Worm (Caenorhabditis elegans): Measurements from ENCODE around the gene F21C10.1.

Gene F21C10.1

DNA sequence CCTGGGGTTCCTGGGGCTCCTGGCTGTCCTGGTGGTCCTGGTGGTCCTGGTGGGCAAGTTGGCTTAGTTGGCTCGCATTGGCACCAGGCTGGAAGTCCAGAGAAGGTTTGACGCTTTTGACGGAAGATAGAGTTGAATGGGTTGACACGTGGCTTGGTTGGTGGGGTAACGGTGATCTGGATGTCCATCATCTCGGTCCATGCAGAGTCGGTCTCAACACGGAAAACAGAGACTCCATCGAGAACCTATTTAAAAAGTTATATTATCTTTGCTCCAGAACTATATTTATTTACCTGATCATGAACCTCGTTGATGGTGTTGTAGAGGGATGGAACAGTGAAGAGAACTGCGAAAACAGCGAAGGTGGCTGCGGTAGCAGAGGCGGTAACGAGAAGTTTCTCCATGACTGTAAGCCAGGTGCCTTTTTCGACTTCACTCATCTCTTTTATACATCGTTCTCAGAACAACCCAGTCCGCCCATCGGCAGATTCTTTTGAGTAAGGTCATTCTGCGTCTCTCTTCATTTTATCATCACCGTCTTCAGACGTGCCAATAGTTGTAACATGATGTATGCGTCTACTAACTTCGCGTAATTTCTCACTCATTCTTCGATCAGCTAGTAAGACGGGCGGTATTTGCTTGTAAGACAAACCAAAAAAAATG, 28.2 kb downstream of the F21C10.1 start, which contains the start of gene col-144:
Gene col-144 (minus strand): TSS at position 419 of the 663 bp plus-strand sequence.
- TF ChIP-seq F13H6.1 (tag; optimal IDR thresholded peaks at IDR 0.05), result no peak

DNA sequence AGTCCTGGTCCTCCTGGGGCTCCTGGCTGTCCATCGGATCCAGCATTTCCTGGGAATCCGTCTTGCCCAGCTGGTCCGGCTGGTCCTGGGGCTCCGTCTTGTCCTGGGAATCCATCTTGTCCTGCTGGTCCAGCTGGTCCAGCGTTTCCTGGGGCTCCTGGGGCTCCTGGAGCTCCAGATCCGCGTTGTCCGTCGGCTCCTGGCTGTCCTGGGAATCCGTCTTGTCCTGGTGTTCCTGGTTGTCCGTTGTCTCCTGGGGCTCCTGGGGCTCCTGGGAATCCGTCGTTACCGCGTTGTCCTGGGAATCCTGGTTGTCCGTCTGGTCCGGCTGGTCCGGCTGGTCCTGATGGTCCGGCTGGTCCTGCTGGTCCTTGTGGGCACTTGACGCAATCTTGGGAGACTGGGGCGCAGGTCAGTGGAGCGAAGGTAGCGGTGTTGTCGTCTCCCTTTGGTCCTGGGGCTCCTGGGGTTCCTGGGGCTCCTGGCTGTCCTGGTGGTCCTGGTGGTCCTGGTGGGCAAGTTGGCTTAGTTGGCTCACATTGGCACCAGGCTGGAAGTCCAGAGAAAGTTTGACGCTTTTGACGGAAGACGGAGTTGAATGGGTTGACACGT, 30.1 kb downstream of the F21C10.1 start:
- TF ChIP-seq gmeb-2 (tag; optimal IDR thresholded peaks at IDR 0.05) (no peak), pag-3 (tag; optimal IDR thresholded peaks at IDR 0.05; ENCODE audit: borderline replicate concordance) (no peak), fax-1 (tag; optimal IDR thresholded peaks at IDR 0.05) (no peak), hlh-8 (tag; optimal IDR thresholded peaks at IDR 0.05) (no peak), ceh-45 (GFP tag; IDR thresholded peaks at IDR 0.05) (no peak), unc-55 (GFP tag; optimal IDR thresholded peaks at IDR 0.05) (no peak), T23F11.4 (GFP tag; optimal IDR thresholded peaks at IDR 0.05) (no peak), ceh-34 (tag; optimal IDR thresholded peaks at IDR 0.05) (no peak), pha-2 (tag; optimal IDR thresholded peaks at IDR 0.05) (no peak)

DNA sequence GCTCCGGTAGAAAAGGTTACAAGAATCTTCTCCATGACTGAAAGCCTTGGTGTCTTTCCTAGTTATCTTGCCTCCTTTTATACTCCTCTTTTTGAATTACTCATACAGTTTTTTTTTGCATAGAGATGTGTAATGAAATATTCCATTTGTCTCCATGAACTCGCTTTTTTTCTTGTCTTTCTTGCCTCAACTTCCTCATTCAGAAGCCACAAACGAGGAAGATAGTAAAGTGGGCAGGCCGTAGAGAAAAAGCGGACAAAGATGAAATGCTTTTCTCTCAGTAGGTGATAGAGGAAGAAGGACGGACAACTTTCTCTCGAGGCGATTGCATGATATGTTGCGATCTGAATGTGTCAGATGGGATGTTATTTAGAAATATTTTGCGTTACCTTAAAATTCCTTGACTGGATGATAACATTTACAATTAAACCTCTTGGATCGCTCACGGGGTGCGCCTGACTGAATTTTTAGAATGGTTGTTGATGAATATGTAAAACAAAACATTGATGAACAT, 30.9 kb downstream of the F21C10.1 start, which contains the start of gene col-145:
Gene col-145 (minus strand): TSS at position 51 of the 514 bp plus-strand sequence.
- TF ChIP-seq unc-86 (tag; optimal IDR thresholded peaks at IDR 0.05), result no peak
- TF ChIP-seq F13H6.1 (tag; optimal IDR thresholded peaks at IDR 0.05), result no peak
- TF ChIP-seq zip-5 (tag; optimal IDR thresholded peaks at IDR 0.05), result no peak
- no peak for TF ChIP-seq C08G9.2 (tag; optimal IDR thresholded peaks at IDR 0.05)
- TF ChIP-seq fax-1 (tag; optimal IDR thresholded peaks at IDR 0.05), result no peak
- no peak for TF ChIP-seq ref-2 (tag; optimal IDR thresholded peaks at IDR 0.05)
- no peak for TF ChIP-seq Y22D7AL.16 (tag; optimal IDR thresholded peaks at IDR 0.05)
- TF ChIP-seq pros-1 (tag; optimal IDR thresholded peaks at IDR 0.05), result no peak
- no peak for TF ChIP-seq ceh-48 (tag; optimal IDR thresholded peaks at IDR 0.05)
- TF ChIP-seq dmd-4 (tag; optimal IDR thresholded peaks at IDR 0.05; ENCODE audit: borderline replicate concordance), result no peak
- TF ChIP-seq pha-4 (tag; optimal IDR thresholded peaks at IDR 0.05), result no peak
- TF ChIP-seq mec-3 (tag; optimal IDR thresholded peaks at IDR 0.05; ENCODE audit: borderline replicate concordance), result no peak
- no peak for TF ChIP-seq npax-4 (tag; optimal IDR thresholded peaks at IDR 0.05)
- TF ChIP-seq unc-55 (GFP tag; optimal IDR thresholded peaks at IDR 0.05), result no peak
- TF ChIP-seq sox-2 (GFP tag; IDR thresholded peaks at IDR 0.05), result no peak
- TF ChIP-seq nfya-1 (tag; optimal IDR thresholded peaks at IDR 0.05), result no peak
- no peak for TF ChIP-seq ceh-34 (tag; optimal IDR thresholded peaks at IDR 0.05)
- TF ChIP-seq ceh-22 (tag; optimal IDR thresholded peaks at IDR 0.05), result no peak
- no peak for TF ChIP-seq hlh-30 (tag; optimal IDR thresholded peaks at IDR 0.05; ENCODE audit: insufficient read depth)

DNA sequence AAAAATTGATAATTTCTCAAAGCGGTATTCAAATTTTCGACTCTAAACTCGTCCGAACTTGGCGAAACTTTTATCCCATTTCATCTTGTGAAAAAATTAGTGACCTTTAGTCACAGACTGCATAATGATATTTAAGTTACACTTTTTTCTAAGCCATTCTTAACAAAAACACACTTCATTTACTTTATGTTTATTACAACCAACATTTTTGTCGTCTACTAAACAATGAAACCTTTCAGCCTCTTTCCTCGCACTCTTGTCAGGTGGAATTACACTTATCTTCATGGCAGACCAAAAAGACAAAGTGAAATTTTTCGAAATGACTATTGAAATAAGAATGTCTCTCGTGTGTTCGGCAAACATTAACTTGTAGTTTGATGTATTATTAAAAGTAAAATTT, 31.8 kb downstream of the F21C10.1 start:
- TF ChIP-seq dmd-4 (tag; optimal IDR thresholded peaks at IDR 0.05; ENCODE audit: borderline replicate concordance) (no peak), syd-9 (tag; optimal IDR thresholded peaks at IDR 0.05) (no peak), pqm-1 (tag; optimal IDR thresholded peaks at IDR 0.05) (no peak)

DNA sequence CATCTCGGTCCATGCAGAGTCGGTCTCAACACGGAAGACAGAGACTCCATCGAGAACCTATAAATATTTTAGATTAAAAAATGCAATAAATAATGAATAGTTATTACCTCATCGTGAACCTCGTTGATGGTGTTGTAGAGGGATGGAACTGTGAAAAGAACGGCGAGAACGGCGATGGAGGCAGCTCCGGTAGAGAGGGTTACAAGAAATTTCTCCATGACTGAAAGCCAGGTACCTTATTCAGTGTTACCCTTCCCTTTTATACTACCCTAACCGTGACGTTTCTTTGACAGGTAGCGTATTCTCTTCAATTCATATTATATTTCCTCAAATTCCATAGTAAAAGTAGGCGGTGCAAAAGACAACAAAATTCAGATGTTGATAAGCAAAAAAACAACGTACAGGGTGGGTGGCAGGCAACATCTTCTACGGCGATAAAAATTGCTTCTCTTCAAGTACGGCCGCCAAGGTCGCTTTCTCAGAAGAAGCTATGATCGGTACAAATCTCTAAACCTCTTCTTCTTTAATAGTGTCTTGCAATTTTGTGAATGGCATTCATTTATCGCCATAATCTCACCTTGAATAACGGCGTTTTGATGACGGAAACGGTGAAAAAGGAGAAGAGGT, 33.0 kb downstream of the F21C10.1 start, which contains the start of gene col-10:
Gene col-10 (minus strand): TSS at position 235 of the 627 bp plus-strand sequence.
- no peak for TF ChIP-seq ztf-16 (tag; optimal IDR thresholded peaks at IDR 0.05)
- TF ChIP-seq ceh-18 (tag; optimal IDR thresholded peaks at IDR 0.05), result no peak
- no peak for TF ChIP-seq ceh-6 (GFP tag; optimal IDR thresholded peaks at IDR 0.05)
- TF ChIP-seq ama-1 (optimal IDR thresholded peaks at IDR 0.05), result no peak
- TF ChIP-seq pqm-1 (tag; optimal IDR thresholded peaks at IDR 0.05), result no peak
- no peak for TF ChIP-seq unc-42 (tag; optimal IDR thresholded peaks at IDR 0.05)
- no peak for TF ChIP-seq unc-86 (tag; optimal IDR thresholded peaks at IDR 0.05)
- no peak for TF ChIP-seq elt-4 (tag; optimal IDR thresholded peaks at IDR 0.05)
- TF ChIP-seq ahr-1 (tag; optimal IDR thresholded peaks at IDR 0.05), result no peak
- TF ChIP-seq fkh-6 (tag; optimal IDR thresholded peaks at IDR 0.05), result no peak
- no peak for TF ChIP-seq ceh-24 (tag; optimal IDR thresholded peaks at IDR 0.05)
- TF ChIP-seq pax-1 (tag; optimal IDR thresholded peaks at IDR 0.05), result no peak
- no peak for TF ChIP-seq unc-3 (GFP tag; conservative IDR thresholded peaks at IDR 0.05)
- no peak for TF ChIP-seq unc-3 (tag; optimal IDR thresholded peaks at IDR 0.05)
- no peak for TF ChIP-seq ceh-19 (GFP tag; optimal IDR thresholded peaks at IDR 0.05)
- no peak for TF ChIP-seq ref-2 (tag; optimal IDR thresholded peaks at IDR 0.05)
- TF ChIP-seq ttx-3 (tag; optimal IDR thresholded peaks at IDR 0.05), result no peak

Data from whole organism, late embryonic.